Fruit fly (Drosophila melanogaster): Measurements from ENCODE around the gene up.

up gene

DNA sequence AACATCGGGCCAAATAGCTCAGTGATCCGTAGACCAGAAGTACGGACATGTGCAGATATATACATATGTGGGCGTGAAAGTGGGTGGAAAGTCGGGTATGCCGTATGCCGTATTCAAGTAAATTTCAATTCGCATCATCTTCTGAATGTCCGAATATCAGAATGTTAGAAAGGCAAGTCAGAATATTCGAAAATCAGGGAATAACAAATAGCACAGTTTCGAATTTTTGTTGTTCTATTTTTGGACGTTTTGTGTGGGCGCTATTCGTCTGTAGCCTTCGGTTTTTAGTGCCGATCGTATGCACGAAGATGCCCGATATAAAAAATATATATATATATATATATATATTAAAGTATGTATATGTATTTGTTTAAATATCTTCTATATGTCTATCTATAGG is 2.1 kb upstream of the up start (continued):
- TF ChIP-seq CG10543 (GFP tag; optimal IDR thresholded peaks at IDR 0.05) (peak; percentile 8), Dp (GFP tag; optimal IDR thresholded peaks at IDR 0.05) (no peak), CG11560 (tag; IDR thresholded peaks at IDR 0.05) (no peak)

DNA sequence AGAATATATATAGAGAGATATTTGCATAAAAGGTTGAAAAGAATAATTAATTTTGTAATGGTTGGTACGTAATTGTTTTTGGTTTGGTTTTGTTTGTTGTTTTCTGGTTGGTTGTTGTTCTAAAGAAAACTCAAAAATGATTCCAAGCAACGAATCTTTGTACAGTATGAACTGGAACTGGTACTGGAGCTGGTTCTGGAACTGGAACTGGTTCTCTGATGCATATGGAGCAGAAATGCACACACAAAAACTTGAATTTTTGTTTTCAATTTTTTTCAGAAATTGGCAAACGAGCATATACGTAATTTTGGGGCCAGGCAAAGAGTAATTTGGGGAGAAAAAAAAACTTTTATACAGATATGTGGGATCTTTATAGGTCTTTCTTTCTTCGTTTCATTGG is 4.6 kb downstream of the up start:
- TF ChIP-seq HLH54F (GFP tag; optimal IDR thresholded peaks at IDR 0.05) (no peak), CG15514 (GFP tag; optimal IDR thresholded peaks at IDR 0.05) (peak; percentile 97), sens (GFP tag) (peak; percentile 12)

DNA sequence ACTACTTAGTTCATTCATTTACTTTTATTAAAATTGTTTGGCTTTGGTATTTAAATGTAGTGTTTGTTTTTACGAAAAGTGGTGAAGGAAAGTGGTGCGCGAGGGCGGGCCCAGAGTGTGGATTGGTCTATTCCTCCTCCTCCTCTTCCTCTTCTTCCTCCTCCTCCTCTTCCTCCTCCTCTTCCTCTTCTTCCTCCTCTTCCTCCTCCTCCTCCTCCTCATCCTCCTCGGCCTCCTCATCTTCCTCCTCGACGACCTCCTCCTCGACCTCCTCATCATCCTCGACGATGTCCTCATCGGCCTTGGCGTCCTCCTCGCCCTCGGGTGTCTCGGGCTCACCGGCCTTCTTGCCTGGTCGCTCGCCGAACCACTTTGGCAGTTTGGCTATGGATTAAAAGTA is 8.7 kb downstream of the up start:
- TF ChIP-seq crol (GFP tag; IDR thresholded peaks at IDR 0.05) (0 out of 2 replicates have a peak, but pooled peaks have one; percentile 25), CG12769 (tag; optimal IDR thresholded peaks at IDR 0.05) (peak; percentile 65), Hsf (GFP tag; optimal IDR thresholded peaks at IDR 0.05) (no peak), btn (GFP tag; optimal IDR thresholded peaks at IDR 0.05) (no peak), Hr39 (optimal IDR thresholded peaks at IDR 0.05) (peak; percentile 90), dm (GFP tag; optimal IDR thresholded peaks at IDR 0.05) (no peak), dpn (GFP tag; optimal IDR thresholded peaks at IDR 0.05) (no peak), CG6689 (GFP tag; IDR thresholded peaks at IDR 0.05) (no peak), so (GFP tag; IDR thresholded peaks at IDR 0.05) (no peak)

DNA sequence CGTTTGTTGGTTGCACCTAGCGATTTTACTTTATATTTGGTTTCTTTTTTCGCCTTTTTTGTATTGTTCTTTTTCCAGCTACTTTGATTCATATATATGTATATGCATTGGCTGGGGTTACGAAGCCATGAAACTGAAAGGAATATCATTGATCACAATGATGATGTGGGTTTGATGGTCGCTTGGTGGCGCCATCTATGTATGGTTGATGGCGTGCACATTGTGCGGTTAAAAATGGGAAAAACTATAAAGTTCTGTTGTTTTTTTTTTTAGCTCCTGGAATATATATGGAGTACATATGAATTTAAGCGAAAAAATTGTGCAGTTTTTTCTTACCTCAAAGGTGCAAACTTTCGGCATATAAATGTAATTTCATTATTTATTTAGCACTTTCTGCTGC is 15.5 kb downstream of the up start:
- TF ChIP-seq luna (GFP tag; optimal IDR thresholded peaks at IDR 0.05): no peak
- TF ChIP-seq trem (tag; optimal IDR thresholded peaks at IDR 0.05): no peak
- TF ChIP-seq CTCF (GFP tag; optimal IDR thresholded peaks at IDR 0.05): peak; percentile 87
- TF ChIP-seq CG10274 (GFP tag; optimal IDR thresholded peaks at IDR 0.05): no peak
- TF ChIP-seq pum (GFP tag; optimal IDR thresholded peaks at IDR 0.05): no peak
- TF ChIP-seq Dip2 (GFP tag; IDR thresholded peaks at IDR 0.05): peak; percentile 76
- peak; percentile 82 for TF ChIP-seq CG10979 (tag; optimal IDR thresholded peaks at IDR 0.05)
- no peak for TF ChIP-seq danr (GFP tag; IDR thresholded peaks at IDR 0.05)
- no peak for TF ChIP-seq pita (GFP tag; optimal IDR thresholded peaks at IDR 0.05)

DNA sequence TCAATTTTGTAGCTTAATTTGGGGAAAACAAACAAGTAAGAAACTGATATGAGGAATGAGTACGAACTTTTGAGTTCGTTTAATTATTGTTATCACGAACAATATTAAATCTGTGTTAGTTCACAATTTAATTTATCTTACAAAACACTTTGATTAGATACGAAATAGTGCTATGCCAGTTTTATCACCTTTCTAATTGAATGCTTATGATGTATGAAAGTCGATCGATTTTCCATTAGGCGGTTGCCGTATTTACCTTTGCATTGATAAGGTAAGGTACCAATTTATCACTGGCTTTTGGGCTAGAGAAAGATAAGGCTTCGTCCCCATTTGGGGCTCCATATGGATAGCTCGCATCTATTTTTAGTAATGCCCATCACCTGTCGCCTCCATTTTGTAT is 23.1 kb downstream of the up start:
- TF ChIP-seq disco-r (GFP tag; optimal IDR thresholded peaks at IDR 0.05): no peak
- TF ChIP-seq gcm2 (GFP tag; optimal IDR thresholded peaks at IDR 0.05): no peak
- TF ChIP-seq Pdp1 (GFP tag; optimal IDR thresholded peaks at IDR 0.05): no peak
- TF ChIP-seq CG10366 (GFP tag; IDR thresholded peaks at IDR 0.05): no peak
- TF ChIP-seq Ets65A (GFP tag): no peak
- no peak for TF ChIP-seq CG3407 (GFP tag; optimal IDR thresholded peaks at IDR 0.05)
- no peak for TF ChIP-seq CG9215 (GFP tag; IDR thresholded peaks at IDR 0.05)
- peak; percentile 62 for TF ChIP-seq exex (tag; optimal IDR thresholded peaks at IDR 0.05)
- no peak for TF ChIP-seq CG13624 (GFP tag; optimal IDR thresholded peaks at IDR 0.05)
- peak; percentile 24 for TF ChIP-seq mirr (GFP tag; optimal IDR thresholded peaks at IDR 0.05)
- no peak for TF ChIP-seq tgo (GFP tag; IDR thresholded peaks at IDR 0.05)
- peak; percentile 66 for TF ChIP-seq lab (GFP tag; optimal IDR thresholded peaks at IDR 0.05)

DNA sequence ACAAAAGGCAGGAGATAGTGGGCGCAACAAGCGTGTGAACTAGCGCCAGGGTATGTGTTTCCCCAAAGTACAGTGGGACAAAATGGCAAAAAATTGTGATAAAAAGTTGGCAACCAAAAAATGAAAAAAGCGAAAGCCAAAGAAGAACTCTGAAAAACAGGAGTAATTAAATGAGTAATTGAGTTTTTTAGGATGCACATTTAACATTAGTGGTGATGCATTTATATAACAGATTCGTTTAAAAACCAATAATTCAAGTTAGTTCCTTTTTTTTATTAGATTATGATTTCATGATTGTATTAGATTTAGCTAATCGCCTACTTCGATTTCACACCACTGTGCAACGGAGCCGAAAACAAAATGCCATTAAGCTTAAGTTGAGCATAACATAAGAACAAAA is 30.0 kb downstream of the up start:
- TF ChIP-seq CG4282 (GFP tag; optimal IDR thresholded peaks at IDR 0.05): no peak
- TF ChIP-seq fd64A (GFP tag; optimal IDR thresholded peaks at IDR 0.05): no peak
- peak; percentile 60; the same call in 2 of the 3 replicates for TF ChIP-seq ci (GFP tag; IDR thresholded peaks at IDR 0.05)
- TF ChIP-seq unpg (GFP tag; optimal IDR thresholded peaks at IDR 0.05): peak; percentile 65
- no peak for TF ChIP-seq gce (GFP tag; IDR thresholded peaks at IDR 0.05)
- peak; percentile 24; the same call in 1 of the 2 replicates for TF ChIP-seq CG9215 (GFP tag; IDR thresholded peaks at IDR 0.05)
- TF ChIP-seq grn (GFP tag; optimal IDR thresholded peaks at IDR 0.05): no peak
- TF ChIP-seq CG18619 (GFP tag; optimal IDR thresholded peaks at IDR 0.05): peak; percentile 49
- no peak for TF ChIP-seq Dip2 (GFP tag; IDR thresholded peaks at IDR 0.05)
- TF ChIP-seq CG16815 (GFP tag; optimal IDR thresholded peaks at IDR 0.05): peak; percentile 30
- peak; percentile 75 for TF ChIP-seq CG10979 (tag; optimal IDR thresholded peaks at IDR 0.05)
- TF ChIP-seq CG17328 (GFP tag; IDR thresholded peaks at IDR 0.05): peak; percentile 34; the same call in 1 of the 2 replicates
- peak; percentile 38 for TF ChIP-seq Asciz (GFP tag; optimal IDR thresholded peaks at IDR 0.05)
- peak; percentile 43 for TF ChIP-seq CG5245 (GFP tag; optimal IDR thresholded peaks at IDR 0.05)
